Worm (Caenorhabditis elegans) whole organism, L1 larva: ENCODE data around the gene Y55B1AR.4.

ENCODE experiments used
- C16A3.4 ChIP-seq: fragments of 150-350 bp; optimal IDR thresholded peaks from 2 replicates; lab custom pipeline; 2014; ENCODE audit warnings: missing biosample characterization, missing genetic modification characterization
- C34B4.2 ChIP-seq: sonication (generic microtip); optimal IDR thresholded peaks from 2 replicates; lab custom pipeline; 2017; ENCODE audit warnings: mild to moderate bottlenecking, missing genetic modification characterization, missing compliant biosample characterization
- F16B12.6 ChIP-seq: fragments of 150-350 bp; optimal IDR thresholded peaks from 2 replicates; lab custom pipeline; 2014; ENCODE audit warnings: missing biosample characterization, missing genetic modification characterization
- aha-1 ChIP-seq: fragments of 150-350 bp; optimal IDR thresholded peaks from 2 replicates; lab custom pipeline; 2014; ENCODE audit warnings: missing biosample characterization, missing genetic modification characterization
- ceh-63 ChIP-seq: fragments of 200-800 bp; sonication (Bioruptor generic); optimal IDR thresholded peaks from 2 replicates; lab custom pipeline; 2018; ENCODE audit warnings: mild to moderate bottlenecking, missing genetic modification characterization, missing compliant biosample characterization
- ceh-8 ChIP-seq: fragments of 200-800 bp; sonication (Bioruptor generic); optimal IDR thresholded peaks from 2 replicates; lab custom pipeline; 2018; ENCODE audit warnings: mild to moderate bottlenecking, missing genetic modification characterization, moderate library complexity, missing compliant biosample characterization
- ceh-90 ChIP-seq: sonication (generic microtip); optimal IDR thresholded peaks from 2 replicates; lab custom pipeline; 2016; ENCODE audit warnings: missing genetic modification characterization, missing compliant biosample characterization
- ces-1 ChIP-seq: fragments of 150-350 bp; optimal IDR thresholded peaks from 2 replicates; lab custom pipeline; 2014; ENCODE audit warnings: missing biosample characterization, missing genetic modification reagents, missing genetic modification characterization
- dpl-1 ChIP-seq, 3 experiments: fragments of 150-350 bp in 2 of 3; sonication (generic microtip) in 1 of 3; optimal IDR thresholded peaks; 2 replicates each; lab custom pipeline; 2014 to 2017; ENCODE audit warnings: missing biosample characterization in 3 of 3, missing genetic modification characterization in 3 of 3, missing genetic modification reagents in 3 of 3
- dsc-1 ChIP-seq: sonication (generic microtip); optimal IDR thresholded peaks from 2 replicates; lab custom pipeline; 2016; ENCODE audit warnings: mild to moderate bottlenecking, missing genetic modification characterization, missing compliant biosample characterization
- efl-1 ChIP-seq, 4 experiments: fragments of 150-350 bp; optimal IDR thresholded peaks in 3 of 4; peaks in 1 of 4; 1 replicate in 1 of 4; 2 replicates in 3 of 4; lab custom pipeline; 2014; ENCODE audit warnings: missing biosample characterization in 2 of 4, missing genetic modification characterization in 2 of 4, missing genetic modification reagents in 2 of 4
- efl-3 ChIP-seq: fragments of 200-800 bp; sonication (Bioruptor generic); optimal IDR thresholded peaks from 2 replicates; lab custom pipeline; 2018; ENCODE audit warnings: mild to moderate bottlenecking, missing genetic modification characterization, missing compliant biosample characterization
- egl-13 ChIP-seq: sonication (generic microtip); optimal IDR thresholded peaks from 2 replicates; lab custom pipeline; 2016; ENCODE audit warnings: missing genotype, missing genetic modification reagents, missing genetic modification characterization, missing compliant biosample characterization
- egl-27 ChIP-seq, 2 experiments: fragments of 150-350 bp in 1 of 2; sonication (generic microtip); optimal IDR thresholded peaks; 3 replicates each; lab custom pipeline; 2017 to 2018; ENCODE audit warnings: missing biosample characterization in 2 of 2, missing genetic modification characterization in 2 of 2, missing genetic modification reagents in 2 of 2
- elt-2 ChIP-seq: sonication (generic microtip); optimal IDR thresholded peaks from 2 replicates; lab custom pipeline; 2016; ENCODE audit warnings: missing genetic modification characterization, mild to moderate bottlenecking, inconsistent platforms, missing compliant biosample characterization, missing genetic modification reagents
- ets-5 ChIP-seq: fragments of 200-800 bp; sonication (Bioruptor generic); IDR thresholded peaks from 2 replicates; pipeline ENCODE4 v1.3.6; 2022; ENCODE audit warnings: missing genetic modification characterization, missing compliant biosample characterization
- fkh-10 ChIP-seq: sonication (generic microtip); optimal IDR thresholded peaks from 2 replicates; lab custom pipeline; 2017; ENCODE audit warnings: missing biosample characterization, missing genetic modification reagents, missing genetic modification characterization
- fkh-4 ChIP-seq: sonication (generic microtip); optimal IDR thresholded peaks from 2 replicates; lab custom pipeline; 2016; ENCODE audit warnings: missing compliant biosample characterization, missing genetic modification characterization, borderline replicate concordance
- fkh-8 ChIP-seq: sonication (generic microtip); optimal IDR thresholded peaks from 2 replicates; lab custom pipeline; 2016; ENCODE audit warnings: mild to moderate bottlenecking, missing genetic modification characterization, missing compliant biosample characterization
- fos-1 ChIP-seq: fragments of 150-350 bp; optimal IDR thresholded peaks from 2 replicates; lab custom pipeline; 2014; ENCODE audit warnings: missing biosample characterization, missing genetic modification characterization
- grh-1 ChIP-seq: fragments of 200-800 bp; sonication (Bioruptor generic); IDR thresholded peaks from 2 replicates; pipeline ENCODE4 v1.3.6; 2022; ENCODE audit warnings: missing genetic modification reagents, missing genetic modification characterization, missing compliant biosample characterization
- hlh-4 ChIP-seq: sonication (generic microtip); optimal IDR thresholded peaks from 2 replicates; lab custom pipeline; 2016; ENCODE audit warnings: mild to moderate bottlenecking, missing genetic modification characterization, missing compliant biosample characterization
- irx-1 ChIP-seq: sonication (generic microtip); optimal IDR thresholded peaks from 2 replicates; lab custom pipeline; 2016; ENCODE audit warnings: missing genetic modification characterization, missing compliant biosample characterization
- jun-1 ChIP-seq: fragments of 150-350 bp; optimal IDR thresholded peaks from 2 replicates; lab custom pipeline; 2014; ENCODE audit warnings: missing biosample characterization, missing genetic modification reagents, missing genetic modification characterization
- lin-13 ChIP-seq: fragments of 150-350 bp; optimal IDR thresholded peaks from 2 replicates; lab custom pipeline; 2014; ENCODE audit warnings: missing biosample characterization, missing genetic modification reagents, missing genetic modification characterization
- lin-14 ChIP-seq: fragments of 200-800 bp; sonication (Bioruptor generic); optimal IDR thresholded peaks from 2 replicates; lab custom pipeline; 2018; ENCODE audit warnings: mild to moderate bottlenecking, missing genetic modification characterization, moderate library complexity, missing compliant biosample characterization
- lin-15B ChIP-seq: fragments of 150-350 bp; sonication (generic microtip); optimal IDR thresholded peaks from 3 replicates; lab custom pipeline; 2014; ENCODE audit warnings: missing biosample characterization, missing genetic modification characterization
- lin-35 ChIP-seq, 2 experiments: fragments of 150-350 bp; optimal IDR thresholded peaks; 2 replicates each; lab custom pipeline; 2014; ENCODE audit warnings: missing biosample characterization in 2 of 2, missing genetic modification characterization in 2 of 2, missing genetic modification reagents in 2 of 2
- lin-39 ChIP-seq: fragments of 150-350 bp; optimal IDR thresholded peaks from 2 replicates; lab custom pipeline; 2014; ENCODE audit warnings: missing biosample characterization, missing genetic modification reagents, missing genetic modification characterization
- mdl-1 ChIP-seq, 2 experiments: fragments of 150-350 bp; optimal IDR thresholded peaks; 2 replicates each; lab custom pipeline; 2014 to 2017; ENCODE audit warnings: missing biosample characterization in 2 of 2, missing genetic modification characterization in 2 of 2, inconsistent platforms in 1 of 2
- nhr-11 ChIP-seq: fragments of 150-350 bp; optimal IDR thresholded peaks from 2 replicates; lab custom pipeline; 2014; ENCODE audit warnings: missing biosample characterization, missing genetic modification characterization
- nhr-12 ChIP-seq: sonication (generic microtip); optimal IDR thresholded peaks from 2 replicates; lab custom pipeline; 2017; ENCODE audit warnings: missing biosample characterization, missing genetic modification characterization
- nhr-20 ChIP-seq: sonication (generic microtip); optimal IDR thresholded peaks from 2 replicates; lab custom pipeline; 2016; ENCODE audit warnings: mild to moderate bottlenecking, missing genetic modification characterization, missing compliant biosample characterization
- nhr-237 ChIP-seq: fragments of 150-350 bp; optimal IDR thresholded peaks from 2 replicates; lab custom pipeline; 2014; ENCODE audit warnings: missing biosample characterization, missing genetic modification characterization
- nhr-28 ChIP-seq: fragments of 150-350 bp; optimal IDR thresholded peaks from 2 replicates; lab custom pipeline; 2014; ENCODE audit warnings: missing biosample characterization, missing genetic modification characterization
- nhr-47 ChIP-seq: sonication (generic microtip); optimal IDR thresholded peaks from 2 replicates; lab custom pipeline; 2016; ENCODE audit warnings: mild to moderate bottlenecking, missing genetic modification characterization, moderate library complexity, missing compliant biosample characterization
- nhr-71 ChIP-seq: sonication (generic microtip); optimal IDR thresholded peaks from 2 replicates; lab custom pipeline; 2016; ENCODE audit warnings: mild to moderate bottlenecking, missing genetic modification characterization, moderate library complexity, missing compliant biosample characterization
- nhr-77 ChIP-seq: fragments of 150-350 bp; optimal IDR thresholded peaks from 2 replicates; lab custom pipeline; 2014; ENCODE audit warnings: missing biosample characterization, missing genetic modification characterization
- nhr-84 ChIP-seq: sonication (generic microtip); optimal IDR thresholded peaks from 2 replicates; lab custom pipeline; 2017; ENCODE audit warnings: missing biosample characterization, missing genetic modification characterization
- pqm-1 ChIP-seq: sonication (generic microtip); optimal IDR thresholded peaks from 3 replicates; lab custom pipeline; 2017; ENCODE audit warnings: missing biosample characterization, missing genetic modification characterization
- rnt-1 ChIP-seq: sonication (generic microtip); optimal IDR thresholded peaks from 2 replicates; lab custom pipeline; 2016; ENCODE audit warnings: mild to moderate bottlenecking, missing genetic modification characterization, moderate library complexity, missing compliant biosample characterization
- snu-23 ChIP-seq: sonication (generic microtip); optimal IDR thresholded peaks from 2 replicates; lab custom pipeline; 2016; ENCODE audit warnings: missing genetic modification characterization, missing compliant biosample characterization
- sox-4 ChIP-seq: sonication (generic microtip); optimal IDR thresholded peaks from 2 replicates; lab custom pipeline; 2016; ENCODE audit warnings: missing genetic modification characterization, missing compliant biosample characterization
- sup-37 ChIP-seq: fragments of 200-800 bp; sonication (Bioruptor generic); optimal IDR thresholded peaks from 2 replicates; lab custom pipeline; 2018; ENCODE audit warnings: mild to moderate bottlenecking, missing genetic modification characterization, missing compliant biosample characterization
- swsn-7 ChIP-seq: sonication (generic microtip); optimal IDR thresholded peaks from 2 replicates; lab custom pipeline; 2016; ENCODE audit warnings: missing genetic modification characterization, missing compliant biosample characterization
- tbx-2 ChIP-seq: sonication (generic microtip); optimal IDR thresholded peaks from 2 replicates; lab custom pipeline; 2016; ENCODE audit warnings: missing genetic modification characterization, missing compliant biosample characterization
- unc-130 ChIP-seq: fragments of 150-350 bp; optimal IDR thresholded peaks from 2 replicates; lab custom pipeline; 2017; ENCODE audit warnings: missing biosample characterization, missing genetic modification characterization, inconsistent platforms
- unc-62 ChIP-seq: fragments of 150-350 bp; optimal IDR thresholded peaks from 2 replicates; lab custom pipeline; 2014; ENCODE audit warnings: missing biosample characterization, missing genetic modification reagents, missing genetic modification characterization
- vab-15 ChIP-seq: sonication (generic microtip); optimal IDR thresholded peaks from 2 replicates; lab custom pipeline; 2017; ENCODE audit warnings: missing genotype, mild to moderate bottlenecking, missing genetic modification characterization, missing compliant biosample characterization
- xbp-1 ChIP-seq: sonication (generic microtip); optimal IDR thresholded peaks from 2 replicates; lab custom pipeline; 2016; ENCODE audit warnings: missing genetic modification characterization, missing compliant biosample characterization
- zip-4 ChIP-seq: fragments of 200-800 bp; sonication (Bioruptor generic); optimal IDR thresholded peaks from 2 replicates; lab custom pipeline; 2018; ENCODE audit warnings: mild to moderate bottlenecking, missing genetic modification characterization, moderate library complexity, missing compliant biosample characterization
- ztf-4 ChIP-seq: fragments of 150-350 bp; optimal IDR thresholded peaks from 2 replicates; lab custom pipeline; 2014; ENCODE audit warnings: missing biosample characterization, missing genetic modification characterization

Y55B1AR.4 gene

DNA sequence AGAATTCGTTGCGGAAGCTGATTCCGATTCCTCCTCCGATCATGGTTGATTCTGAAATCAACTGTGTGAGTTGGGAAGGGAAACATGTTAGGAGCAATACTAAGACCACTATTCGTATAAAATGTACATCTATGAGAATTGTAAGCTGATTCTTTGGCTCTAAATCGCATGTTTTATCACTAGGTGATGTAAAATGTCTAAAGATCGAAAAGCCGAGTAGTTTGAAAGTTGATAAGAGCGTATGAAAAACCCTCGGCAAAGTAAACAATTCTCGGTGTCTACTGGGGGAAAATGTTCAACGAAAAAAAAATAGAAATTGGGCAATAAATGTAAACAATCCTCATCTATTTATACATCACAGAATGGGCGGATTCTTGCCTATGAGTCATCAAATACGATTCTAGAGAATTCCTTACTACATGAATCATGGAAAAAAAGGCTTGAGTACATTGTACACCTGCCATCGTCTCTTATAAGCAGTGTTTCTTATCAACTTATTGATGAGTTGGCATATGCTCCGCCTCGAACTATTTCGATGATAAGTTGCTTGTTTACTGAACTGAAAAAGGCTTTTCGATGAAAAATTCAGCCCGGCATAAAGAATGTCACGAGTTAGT lies 4.9 kb downstream of the Y55B1AR.4 start, which contains the start of gene lec-6:
TSS of gene lec-6 (minus strand) at position 51 of the 617 bp plus-strand sequence.
- no peak for TF ChIP-seq unc-130 (tag; lab: Kevin White, UChicago)
- TF ChIP-seq ceh-90 (tag; lab: Kevin White, UChicago): no peak
- no peak for TF ChIP-seq aha-1 (tag; lab: Kevin White, UChicago)
- no peak for TF ChIP-seq F16B12.6 (tag; lab: Kevin White, UChicago)
- no peak for TF ChIP-seq ets-5 (GFP tag; lab: Robert Waterston, UW)
- no peak for TF ChIP-seq ceh-63
- TF ChIP-seq elt-2 (tag; lab: Kevin White, UChicago): peak; percentile 97
- TF ChIP-seq xbp-1 (tag; lab: Kevin White, UChicago): no peak
- TF ChIP-seq lin-14 (GFP tag; lab: Kevin White, UChicago): peak; percentile 11
- TF ChIP-seq nhr-28 (tag; lab: Kevin White, UChicago): no peak
- no peak for TF ChIP-seq nhr-237 (tag; lab: Kevin White, UChicago)
- TF ChIP-seq nhr-11 (tag; lab: Kevin White, UChicago): no peak
- TF ChIP-seq lin-39 (tag; lab: Kevin White, UChicago): no peak
- no peak for TF ChIP-seq zip-4 (GFP tag; lab: Kevin White, UChicago)
- peak; percentile 38 for TF ChIP-seq pqm-1 (tag; lab: Kevin White, UChicago)
- no peak for TF ChIP-seq hlh-4 (tag; lab: Kevin White, UChicago)
- no peak for TF ChIP-seq swsn-7 (tag; lab: Kevin White, UChicago)
- no peak for TF ChIP-seq lin-15B (tag; lab: Kevin White, UChicago)
- TF ChIP-seq sup-37 (GFP tag; lab: Kevin White, UChicago): no peak
- no peak for TF ChIP-seq efl-1 (optimal IDR thresholded peaks at IDR 0.05; lab: Kevin White, UChicago)
- peak in 1 of 2 experiments; percentile 84 for TF ChIP-seq efl-1 (GFP tag; optimal IDR thresholded peaks at IDR 0.05 in 1 of 2; lab: Kevin White, UChicago)
- no peak for TF ChIP-seq grh-1 (GFP tag; lab: Robert Waterston, UW)
- TF ChIP-seq ces-1: no peak
- TF ChIP-seq nhr-12 (tag; lab: Kevin White, UChicago): no peak
- TF ChIP-seq fkh-8 (tag; lab: Kevin White, UChicago): no peak
- no peak for TF ChIP-seq sox-4 (tag; lab: Kevin White, UChicago)
- TF ChIP-seq C34B4.2 (tag; lab: Kevin White, UChicago): no peak
- TF ChIP-seq vab-15: no peak
- peak; percentile 74 for TF ChIP-seq fos-1
- no peak for TF ChIP-seq snu-23 (GFP tag; lab: Kevin White, UChicago)
- no peak for TF ChIP-seq egl-13 (tag; lab: Kevin White, UChicago)
- no peak for TF ChIP-seq egl-27 (tag; optimal IDR thresholded peaks at IDR 0.05; lab: Kevin White, UChicago)
- no peak for TF ChIP-seq dpl-1 (GFP tag; optimal IDR thresholded peaks at IDR 0.05; lab: Kevin White, UChicago)
- no peak for TF ChIP-seq ceh-8 (GFP tag; lab: Kevin White, UChicago)
- TF ChIP-seq lin-35 (GFP tag; optimal IDR thresholded peaks at IDR 0.05; lab: Kevin White, UChicago): peak in 1 of 2 experiments; percentile 51
- no peak for TF ChIP-seq nhr-84 (tag; lab: Kevin White, UChicago)
- no peak for TF ChIP-seq C16A3.4 (tag; lab: Kevin White, UChicago)
- TF ChIP-seq mdl-1 (tag; optimal IDR thresholded peaks at IDR 0.05; lab: Kevin White, UChicago): no peak
- TF ChIP-seq fkh-4 (tag; lab: Kevin White, UChicago): no peak
- TF ChIP-seq jun-1 (tag; lab: Kevin White, UChicago): peak; percentile 64
- peak; percentile 1 for TF ChIP-seq nhr-20 (tag; lab: Kevin White, UChicago)
- TF ChIP-seq tbx-2 (tag; lab: Kevin White, UChicago): no peak
- peak; percentile 21 for TF ChIP-seq irx-1 (tag; lab: Kevin White, UChicago)
- no peak for TF ChIP-seq rnt-1 (tag; lab: Kevin White, UChicago)
- no peak for TF ChIP-seq fkh-10
- TF ChIP-seq ztf-4: no peak
- no peak for TF ChIP-seq nhr-47
- TF ChIP-seq efl-3 (GFP tag; lab: Kevin White, UChicago): no peak
- no peak for TF ChIP-seq unc-62 (GFP tag; lab: Kevin White, UChicago)
- TF ChIP-seq nhr-71 (tag; lab: Kevin White, UChicago): peak; percentile 56
- TF ChIP-seq nhr-77 (tag; lab: Kevin White, UChicago): peak; percentile 1
- TF ChIP-seq dsc-1: no peak
- no peak for TF ChIP-seq lin-13
